Worm (Caenorhabditis elegans): ENCODE data around the gene srv-10.

Gene srv-10

DNA sequence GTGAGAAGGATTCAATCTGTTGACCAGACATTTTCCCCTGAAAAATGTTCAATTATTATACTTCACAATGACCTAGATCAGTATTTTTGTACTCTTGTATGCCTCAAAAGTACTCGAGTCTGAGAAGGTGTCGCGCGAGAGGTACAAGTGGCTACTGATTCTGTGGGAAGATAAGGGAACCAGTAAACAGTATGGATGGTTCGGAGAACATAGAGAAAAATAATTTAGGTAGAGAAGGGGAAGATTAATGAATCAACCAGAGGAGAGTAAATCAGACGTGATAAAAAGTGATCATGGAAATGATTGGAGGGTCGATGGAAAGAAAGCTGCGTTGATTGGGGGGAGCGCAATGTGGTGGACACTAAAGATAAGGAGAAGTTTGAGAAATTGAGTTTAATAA lies 34.3 kb upstream of the srv-10 start:
- peak in 1 of 2 experiments; percentile 46 for TF ChIP-seq lsy-2 (tag; optimal IDR thresholded peaks at IDR 0.05)
- peak; percentile 8 for TF ChIP-seq mep-1 (tag; optimal IDR thresholded peaks at IDR 0.05)
- TF ChIP-seq rnt-1 (tag; optimal IDR thresholded peaks at IDR 0.05): peak; percentile 14
- no peak for TF ChIP-seq efl-3 (GFP tag; optimal IDR thresholded peaks at IDR 0.05)
- TF ChIP-seq fkh-8 (tag; optimal IDR thresholded peaks at IDR 0.05): no peak
- peak; percentile 57 for TF ChIP-seq lin-14 (GFP tag; optimal IDR thresholded peaks at IDR 0.05)
- TF ChIP-seq efl-1 (optimal IDR thresholded peaks at IDR 0.05): no peak
- TF ChIP-seq efl-1 (GFP tag; optimal IDR thresholded peaks at IDR 0.05 in 1 of 2): no peak
- no peak for TF ChIP-seq ceh-88 (GFP tag; IDR thresholded peaks at IDR 0.05)
- no peak for TF ChIP-seq dsc-1 (tag; optimal IDR thresholded peaks at IDR 0.05)
- peak in 1 of 2 experiments; percentile 7 for TF ChIP-seq lin-35 (GFP tag; optimal IDR thresholded peaks at IDR 0.05)
- TF ChIP-seq zag-1 (tag; optimal IDR thresholded peaks at IDR 0.05): no peak
- 0 out of 2 replicates have a peak, but pooled peaks have one; percentile 15 for TF ChIP-seq nhr-19 (GFP tag; conservative IDR thresholded peaks at IDR 0.05)
- TF ChIP-seq elt-3 (tag; optimal IDR thresholded peaks at IDR 0.05): peak in 4 of 6 experiments; percentile 33 to 71 (median 52)
- peak; percentile 64 for TF ChIP-seq blmp-1 (tag; optimal IDR thresholded peaks at IDR 0.05)
- peak; percentile 34 for TF ChIP-seq snu-23 (GFP tag; optimal IDR thresholded peaks at IDR 0.05)
- peak; percentile 38 for TF ChIP-seq nhr-71 (tag; optimal IDR thresholded peaks at IDR 0.05)
- TF ChIP-seq lin-13 (GFP tag; optimal IDR thresholded peaks at IDR 0.05): no peak
- TF ChIP-seq nhr-20 (tag; optimal IDR thresholded peaks at IDR 0.05): peak; percentile 47
- TF ChIP-seq nhr-85 (tag): peak; percentile 90

ce11 chrV:13390936-13391335 lies 32.8 kb upstream of the srv-10 start:
- TF ChIP-seq nhr-90 (tag; optimal IDR thresholded peaks at IDR 0.05; ENCODE audit: poor library complexity) (peak; percentile 10), fkh-10 (GFP tag; optimal IDR thresholded peaks at IDR 0.05) (no peak), rnt-1 (tag; optimal IDR thresholded peaks at IDR 0.05) (peak; percentile 30), elt-3 (tag; optimal IDR thresholded peaks at IDR 0.05) (peak in 4 of 6 experiments; percentile 11 to 84 (median 43)), nhr-20 (tag; optimal IDR thresholded peaks at IDR 0.05) (peak; percentile 63), egl-27 (tag; optimal IDR thresholded peaks at IDR 0.05) (peak in 1 of 2 experiments; percentile 16), lsy-2 (tag; optimal IDR thresholded peaks at IDR 0.05) (peak; percentile 0 to 71), snu-23 (GFP tag; optimal IDR thresholded peaks at IDR 0.05) (peak; percentile 20), nhr-85 (tag) (peak; percentile 94), ztf-11 (tag; optimal IDR thresholded peaks at IDR 0.05) (no peak), zip-4 (GFP tag; optimal IDR thresholded peaks at IDR 0.05) (no peak), C04F5.9 (tag; optimal IDR thresholded peaks at IDR 0.05) (no peak), mab-9 (GFP tag; IDR thresholded peaks at IDR 0.05) (no peak)

DNA sequence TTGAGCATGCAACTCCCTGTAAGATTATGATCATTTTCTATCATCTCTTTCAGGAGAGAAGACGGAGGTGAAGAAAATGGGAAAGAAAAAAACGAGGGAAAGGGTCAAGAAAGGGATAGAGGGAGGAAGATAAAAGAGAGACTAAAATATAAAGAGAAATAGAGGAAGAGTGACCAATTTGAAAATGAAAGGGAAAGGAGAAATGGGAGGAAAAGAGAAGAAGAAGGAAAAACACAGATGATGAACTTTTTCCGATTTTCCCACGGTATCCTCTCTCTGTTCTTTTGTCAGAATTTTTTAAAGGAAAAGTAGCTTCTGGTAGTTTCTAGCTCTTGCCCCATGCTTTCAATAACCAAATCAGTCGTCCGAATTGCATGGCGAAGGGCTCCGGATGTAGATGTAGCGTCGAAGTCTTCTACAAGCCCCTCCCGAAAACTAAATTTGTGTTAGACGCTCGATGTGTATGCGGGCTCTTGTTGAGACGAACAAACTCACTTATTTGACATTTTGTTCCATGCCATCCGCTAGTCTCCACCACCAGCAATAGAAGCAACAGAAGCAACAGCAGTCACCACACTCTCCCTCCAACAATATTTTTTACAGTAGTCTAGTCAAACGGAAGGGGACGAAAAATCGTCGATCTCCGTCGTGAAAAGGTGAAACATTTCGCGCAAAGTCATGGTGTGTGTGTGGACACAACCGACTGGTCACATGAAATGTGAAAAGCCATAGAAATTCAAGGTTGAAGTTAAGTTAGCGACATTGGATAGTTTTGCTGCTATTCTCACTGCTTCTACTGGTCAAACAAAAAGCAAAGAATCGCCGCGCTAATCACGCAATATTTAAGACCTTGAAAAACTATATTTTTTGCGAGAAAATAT lies 32.1 kb upstream of the srv-10 start, which contains the start of gene somi-1:
somi-1 (minus strand) TSS at position 18 of the 881 bp plus-strand sequence.
- TF ChIP-seq snu-23 (GFP tag; optimal IDR thresholded peaks at IDR 0.05) (peak; percentile 11), ceh-90 (tag; optimal IDR thresholded peaks at IDR 0.05) (no peak), ceh-63 (GFP tag; optimal IDR thresholded peaks at IDR 0.05) (no peak), sup-37 (GFP tag; optimal IDR thresholded peaks at IDR 0.05) (no peak), nhr-28 (tag; optimal IDR thresholded peaks at IDR 0.05) (no peak), pax-3 (tag; optimal IDR thresholded peaks at IDR 0.05) (no peak), pqm-1 (tag; optimal IDR thresholded peaks at IDR 0.05) (no peak), fkh-10 (GFP tag; optimal IDR thresholded peaks at IDR 0.05) (peak; percentile 92), tlp-1 (tag; optimal IDR thresholded peaks at IDR 0.05) (no peak), unc-98 (GFP tag; IDR thresholded peaks at IDR 0.05) (no peak), nhr-90 (tag; optimal IDR thresholded peaks at IDR 0.05; ENCODE audit: poor library complexity) (no peak), lsy-2 (tag; optimal IDR thresholded peaks at IDR 0.05) (peak in 1 of 2 experiments; percentile 16), lin-35 (GFP tag; optimal IDR thresholded peaks at IDR 0.05) (peak in 1 of 2 experiments; percentile 1), nhr-47 (tag; optimal IDR thresholded peaks at IDR 0.05) (no peak), dsc-1 (tag; optimal IDR thresholded peaks at IDR 0.05) (no peak), sox-4 (tag; optimal IDR thresholded peaks at IDR 0.05) (no peak), F16B12.6 (tag; optimal IDR thresholded peaks at IDR 0.05) (no peak), ceh-8 (GFP tag; optimal IDR thresholded peaks at IDR 0.05) (no peak), nhr-20 (tag; optimal IDR thresholded peaks at IDR 0.05) (peak; percentile 45), lin-15B (tag; optimal IDR thresholded peaks at IDR 0.05) (no peak), nhr-84 (tag; optimal IDR thresholded peaks at IDR 0.05) (no peak), blmp-1 (tag; optimal IDR thresholded peaks at IDR 0.05) (peak; percentile 94), zag-1 (tag; optimal IDR thresholded peaks at IDR 0.05) (no peak), elt-2 (tag; optimal IDR thresholded peaks at IDR 0.05) (no peak), alr-1 (tag; optimal IDR thresholded peaks at IDR 0.05; ENCODE audit: borderline replicate concordance) (no peak), ztf-4 (tag; optimal IDR thresholded peaks at IDR 0.05) (no peak), egl-13 (tag; optimal IDR thresholded peaks at IDR 0.05) (no peak)

All from whole organism, L1 larva.